Fruit fly (Drosophila melanogaster): Measurements from ENCODE around the gene CG17030.

- TF ChIP-seq run (tag; optimal IDR thresholded peaks at IDR 0.05) (no peak), Dll (GFP tag; IDR thresholded peaks at IDR 0.05; ENCODE audit: partially characterized antibody) (no peak), cato (GFP tag; optimal IDR thresholded peaks at IDR 0.05; ENCODE audit: borderline replicate concordance) (no peak), CG4360 (GFP tag; IDR thresholded peaks at IDR 0.05) (peak; percentile 64), tio (GFP tag; optimal IDR thresholded peaks at IDR 0.05) (no peak), CG6683 (GFP tag; optimal IDR thresholded peaks at IDR 0.05) (no peak), crc (GFP tag; optimal IDR thresholded peaks at IDR 0.05) (no peak), CG4424 (GFP tag; optimal IDR thresholded peaks at IDR 0.05) (no peak), row (GFP tag; IDR thresholded peaks at IDR 0.05) (no peak)
Measured at dm6 chr3L:4969328-4969727, 11.2 kb downstream of the CG17030 start.

Measured in whole organism, embryonic.